Worm (Caenorhabditis elegans): ENCODE measurements around the gene R151.8.
A peak's percentile ranks its signal among the peaks of the same experiment; 100 is the strongest.

R151.8 gene

DNA sequence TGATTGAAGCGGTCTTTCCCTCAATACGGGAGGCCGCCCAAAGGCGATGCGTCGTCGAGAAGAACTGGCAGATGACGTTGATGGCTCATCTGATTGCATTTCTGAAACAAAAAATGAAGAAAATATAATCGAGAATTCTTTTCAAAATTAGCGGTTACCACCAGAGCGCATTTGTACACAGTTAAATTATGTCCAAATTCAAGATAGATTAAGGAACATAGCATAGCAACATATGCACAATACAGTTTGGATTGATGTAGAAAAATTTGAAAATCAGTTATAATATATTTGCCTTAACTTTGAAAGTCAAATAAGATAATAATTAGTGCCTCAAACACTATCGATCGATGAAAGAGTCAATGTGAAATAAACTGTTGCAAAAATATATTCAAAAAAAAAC, at the start of gene R151.8:
TSS of gene R151.8 (minus strand) at position 101 of the 400 bp plus-strand sequence.
- no peak for TF ChIP-seq him-1 (tag; optimal IDR thresholded peaks at IDR 0.05)
- TF ChIP-seq dao-5 (tag; optimal IDR thresholded peaks at IDR 0.05), result no peak
- no peak for TF ChIP-seq W03F9.2 (tag; optimal IDR thresholded peaks at IDR 0.05)

DNA sequence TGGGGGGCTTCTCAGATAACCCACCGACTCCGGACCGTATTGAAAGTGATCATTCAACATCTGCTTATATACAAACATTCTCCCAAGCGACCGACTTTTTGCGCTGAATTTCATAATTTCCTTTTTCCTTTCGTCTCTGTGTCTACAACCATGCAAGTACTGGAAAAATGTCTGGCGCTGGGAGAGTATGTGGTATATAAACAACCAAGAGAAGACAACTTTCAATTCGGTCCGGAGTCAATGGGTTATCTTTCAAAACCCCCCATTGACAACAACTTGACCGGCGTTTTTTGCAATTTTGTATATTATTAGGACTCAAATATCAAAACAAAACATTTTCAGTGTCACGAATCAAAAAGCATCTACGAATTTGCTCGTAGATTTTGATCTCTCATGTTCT, 48.9 kb upstream of the R151.8 start:
- TF ChIP-seq W03F9.2 (tag; optimal IDR thresholded peaks at IDR 0.05) (peak; percentile 74), him-1 (tag; optimal IDR thresholded peaks at IDR 0.05) (no peak), dao-5 (tag; optimal IDR thresholded peaks at IDR 0.05) (peak; percentile 42)

DNA sequence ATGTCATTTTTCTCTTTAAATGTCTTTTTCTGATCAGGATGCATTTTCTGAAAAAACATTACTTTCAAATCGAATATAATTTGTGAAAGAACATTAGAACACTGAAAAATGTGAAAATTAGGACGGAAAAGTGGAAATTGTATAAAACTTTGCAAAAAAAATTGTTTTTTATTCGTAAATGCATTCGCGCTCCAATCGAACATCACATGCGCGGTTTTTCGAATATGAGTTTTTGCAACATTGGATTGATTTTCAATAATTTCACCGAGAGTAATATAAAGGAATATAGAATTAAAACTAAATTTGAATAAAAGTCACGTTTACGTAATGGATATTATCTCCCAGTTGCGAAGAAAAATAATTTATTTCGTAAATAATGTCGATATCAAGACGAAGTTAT, 47.6 kb upstream of the R151.8 start, which contains the start of the genes spot-1 and B0361.11:
TSS of gene spot-1 (minus strand) at position 47 of the 400 bp plus-strand sequence.
TSS of gene B0361.11 (plus strand) at position 372 of the 400 bp plus-strand sequence.
- no peak for TF ChIP-seq him-1 (tag; optimal IDR thresholded peaks at IDR 0.05)
- no peak for TF ChIP-seq dao-5 (tag; optimal IDR thresholded peaks at IDR 0.05)
- TF ChIP-seq W03F9.2 (tag; optimal IDR thresholded peaks at IDR 0.05), result peak; percentile 28

DNA sequence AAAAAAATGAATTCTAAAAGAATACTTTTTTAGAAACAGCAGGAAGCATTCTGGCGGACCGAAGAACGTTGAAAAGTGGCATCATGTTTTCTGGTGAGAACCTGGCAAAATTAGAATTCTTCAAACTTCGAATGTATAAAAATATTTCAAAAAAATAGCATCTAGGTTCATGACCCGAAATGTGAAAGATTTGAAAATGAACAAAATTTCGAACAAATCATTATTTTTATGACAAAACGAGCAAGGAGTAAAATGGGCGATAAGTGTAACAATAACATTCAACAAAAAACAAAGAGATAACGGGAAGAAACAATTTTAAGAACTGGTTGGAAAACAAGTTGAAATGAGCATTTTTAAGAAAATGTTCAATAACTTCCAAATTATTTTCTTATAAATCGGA, 45.7 kb upstream of the R151.8 start, which contains the start of gene psd-1:
TSS of gene psd-1 (minus strand) at position 101 of the 400 bp plus-strand sequence.
- no peak for TF ChIP-seq W03F9.2 (tag; optimal IDR thresholded peaks at IDR 0.05)
- TF ChIP-seq dao-5 (tag; optimal IDR thresholded peaks at IDR 0.05), result no peak
- TF ChIP-seq him-1 (tag; optimal IDR thresholded peaks at IDR 0.05), result no peak

DNA sequence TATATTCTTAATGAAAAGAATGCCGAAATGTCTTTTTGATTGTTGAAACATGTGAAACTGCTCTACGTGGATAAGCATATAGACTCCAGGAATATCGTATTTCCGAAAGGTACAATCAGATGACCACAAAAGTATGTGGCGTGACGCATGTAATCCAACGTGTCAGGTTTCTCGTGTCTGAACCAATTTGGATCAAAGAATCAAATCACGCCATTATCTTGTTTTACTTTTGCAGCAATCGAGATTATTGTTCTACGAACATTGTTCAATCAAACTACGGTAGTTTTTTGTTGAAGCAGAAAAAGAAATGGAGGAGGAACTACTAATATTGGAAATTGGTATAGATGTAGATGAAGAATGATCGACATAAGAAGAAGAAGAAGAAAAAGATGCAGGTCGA, 44.1 kb upstream of the R151.8 start:
- no peak for TF ChIP-seq him-1 (tag; optimal IDR thresholded peaks at IDR 0.05)
- no peak for TF ChIP-seq dao-5 (tag; optimal IDR thresholded peaks at IDR 0.05)
- no peak for TF ChIP-seq W03F9.2 (tag; optimal IDR thresholded peaks at IDR 0.05)

DNA sequence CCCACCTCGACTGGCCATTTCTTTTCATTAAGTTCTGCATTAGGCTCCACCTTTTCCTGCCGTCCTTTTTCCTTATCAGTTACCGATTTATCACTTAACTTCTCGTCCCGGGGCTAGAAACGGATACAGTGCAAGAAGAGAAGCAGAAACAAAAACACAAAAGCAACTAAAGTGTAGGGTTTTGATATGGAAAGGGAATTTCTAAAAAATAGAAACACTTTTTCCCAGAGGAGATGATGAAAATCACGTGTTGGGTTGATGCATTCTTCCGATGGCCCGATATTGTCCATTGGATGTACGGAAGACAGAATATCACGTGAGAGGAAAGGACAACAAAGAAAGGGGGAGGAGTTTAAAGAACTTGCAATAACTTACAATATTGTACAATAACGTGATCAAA, 43.2 kb upstream of the R151.8 start:
- no peak for TF ChIP-seq W03F9.2 (tag; optimal IDR thresholded peaks at IDR 0.05)
- no peak for TF ChIP-seq him-1 (tag; optimal IDR thresholded peaks at IDR 0.05)
- TF ChIP-seq dao-5 (tag; optimal IDR thresholded peaks at IDR 0.05), result no peak

DNA sequence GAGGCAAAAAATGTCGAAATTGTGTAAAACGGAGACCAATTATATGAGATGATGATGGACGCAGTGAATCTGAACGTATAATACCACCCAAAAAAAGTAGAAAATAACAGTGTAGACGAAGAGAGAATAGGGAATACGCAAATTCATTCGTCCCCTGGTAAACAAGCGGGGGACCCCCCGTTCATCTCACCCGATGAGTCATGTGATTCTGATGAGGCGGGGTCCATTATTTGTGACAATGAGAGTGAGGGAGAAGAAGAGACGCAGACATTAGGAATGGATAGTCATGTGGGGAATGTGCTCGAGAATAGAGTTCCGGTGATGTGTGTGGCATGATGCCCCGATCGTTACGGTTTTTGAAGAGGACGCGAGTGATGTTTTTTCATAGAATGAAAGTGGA, 42.5 kb upstream of the R151.8 start:
- TF ChIP-seq dao-5 (tag; optimal IDR thresholded peaks at IDR 0.05), result no peak
- TF ChIP-seq him-1 (tag; optimal IDR thresholded peaks at IDR 0.05), result no peak
- TF ChIP-seq W03F9.2 (tag; optimal IDR thresholded peaks at IDR 0.05), result no peak

DNA sequence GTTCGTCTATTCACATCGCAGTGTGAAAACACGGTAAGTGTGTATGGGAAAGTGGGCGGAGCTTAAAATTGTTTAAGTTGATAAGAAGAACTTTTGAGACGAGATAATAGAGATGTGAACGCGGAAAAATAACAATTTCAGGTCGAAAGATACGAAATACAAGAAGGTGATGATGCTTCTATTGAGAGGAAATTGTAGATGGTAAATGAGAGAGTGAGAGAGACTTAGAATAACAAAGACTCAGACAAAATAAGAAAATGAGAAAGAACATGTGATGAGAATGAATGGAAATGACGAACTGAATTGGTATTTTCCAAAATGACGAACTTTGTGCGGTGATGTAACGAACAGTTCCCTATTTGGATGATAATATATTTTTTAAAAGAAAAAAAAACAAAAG, 41.5 kb upstream of the R151.8 start:
- no peak for TF ChIP-seq him-1 (tag; optimal IDR thresholded peaks at IDR 0.05)
- no peak for TF ChIP-seq dao-5 (tag; optimal IDR thresholded peaks at IDR 0.05)
- TF ChIP-seq W03F9.2 (tag; optimal IDR thresholded peaks at IDR 0.05), result no peak

DNA sequence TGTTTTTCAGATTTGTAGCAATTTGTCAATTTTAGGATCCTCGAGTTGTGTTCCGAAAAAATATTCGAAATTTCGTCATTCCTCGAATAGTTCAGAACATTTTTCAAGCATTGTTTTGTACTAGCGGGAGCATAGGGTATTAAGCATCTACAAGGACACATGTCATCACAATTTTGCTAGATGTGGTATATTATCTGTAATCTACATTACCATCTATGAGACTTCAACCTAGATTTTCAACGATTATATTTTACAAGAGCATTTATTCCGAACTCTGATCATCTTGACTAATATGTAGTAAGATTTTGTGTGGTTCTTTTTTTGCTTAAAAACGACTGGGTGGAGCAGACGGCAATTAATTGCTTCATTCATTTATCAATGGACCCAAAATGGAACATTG, 33.4 kb upstream of the R151.8 start:
- TF ChIP-seq dao-5 (tag; optimal IDR thresholded peaks at IDR 0.05) (no peak), W03F9.2 (tag; optimal IDR thresholded peaks at IDR 0.05) (no peak), him-1 (tag; optimal IDR thresholded peaks at IDR 0.05) (no peak)

DNA sequence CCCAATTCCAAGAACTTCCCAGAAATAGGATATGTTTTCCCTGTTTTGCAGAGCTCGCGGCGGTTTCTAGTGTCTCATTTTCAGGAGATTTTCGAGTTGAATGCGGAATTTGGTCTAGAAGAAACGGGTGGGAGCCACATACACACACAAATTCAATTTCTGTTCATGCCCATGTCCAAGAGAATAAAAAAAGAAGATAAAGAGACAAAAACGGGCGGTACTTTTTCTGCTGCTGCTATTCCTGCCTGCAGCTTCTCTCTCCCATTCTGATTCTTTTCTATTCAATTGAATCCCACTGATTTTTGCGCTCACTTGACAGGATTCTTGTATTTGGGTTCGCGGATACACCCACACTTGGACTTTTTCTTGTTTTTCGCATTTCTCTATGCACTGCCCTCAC, 33.0 kb upstream of the R151.8 start:
- TF ChIP-seq dao-5 (tag; optimal IDR thresholded peaks at IDR 0.05), result no peak
- TF ChIP-seq W03F9.2 (tag; optimal IDR thresholded peaks at IDR 0.05), result no peak
- no peak for TF ChIP-seq him-1 (tag; optimal IDR thresholded peaks at IDR 0.05)

DNA sequence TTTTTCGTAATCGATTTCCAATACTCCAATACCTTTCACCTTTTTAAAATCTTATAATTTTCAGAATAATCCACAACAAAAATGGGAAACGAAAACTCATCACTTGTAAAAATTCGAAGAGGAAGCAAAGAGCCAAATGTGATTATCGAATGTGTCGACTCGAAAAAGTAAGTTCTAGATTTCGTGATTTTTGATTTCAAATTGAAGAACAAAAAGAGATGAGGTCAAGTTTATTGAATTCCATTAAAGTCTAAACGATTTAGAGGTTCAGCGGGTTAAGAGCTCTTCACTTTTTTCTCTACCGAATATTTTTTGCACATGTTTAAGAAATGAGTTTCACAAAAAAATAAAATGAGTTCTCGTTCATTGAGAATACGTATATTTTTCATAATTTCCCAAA, 29.3 kb upstream of the R151.8 start, which contains the start of gene B0361.4:
TSS of gene B0361.4 (plus strand) at position 61 of the 400 bp plus-strand sequence.
- no peak for TF ChIP-seq him-1 (tag; optimal IDR thresholded peaks at IDR 0.05)
- TF ChIP-seq dao-5 (tag; optimal IDR thresholded peaks at IDR 0.05), result no peak
- no peak for TF ChIP-seq W03F9.2 (tag; optimal IDR thresholded peaks at IDR 0.05)

DNA sequence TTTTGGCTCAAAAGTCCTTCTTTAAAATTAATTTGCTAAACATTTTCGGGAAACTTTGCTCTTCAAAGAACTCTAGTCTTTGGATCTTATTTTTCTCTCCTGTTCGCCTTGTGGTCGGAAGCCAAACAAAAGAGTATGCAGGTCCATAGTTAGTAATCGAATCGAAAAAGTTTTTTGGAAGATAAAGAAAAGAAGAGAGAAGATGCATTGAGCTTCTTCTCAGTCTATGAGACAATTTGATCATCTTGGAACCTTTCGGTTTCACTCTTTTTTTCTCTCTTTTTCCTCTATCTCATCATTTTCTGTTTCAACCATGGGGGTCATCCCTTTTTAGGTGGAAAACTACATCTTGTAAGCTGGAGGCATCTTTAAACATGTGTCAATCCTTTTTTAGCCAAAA, 24.1 kb upstream of the R151.8 start:
- TF ChIP-seq W03F9.2 (tag; optimal IDR thresholded peaks at IDR 0.05) (no peak), him-1 (tag; optimal IDR thresholded peaks at IDR 0.05) (no peak), dao-5 (tag; optimal IDR thresholded peaks at IDR 0.05) (no peak)

DNA sequence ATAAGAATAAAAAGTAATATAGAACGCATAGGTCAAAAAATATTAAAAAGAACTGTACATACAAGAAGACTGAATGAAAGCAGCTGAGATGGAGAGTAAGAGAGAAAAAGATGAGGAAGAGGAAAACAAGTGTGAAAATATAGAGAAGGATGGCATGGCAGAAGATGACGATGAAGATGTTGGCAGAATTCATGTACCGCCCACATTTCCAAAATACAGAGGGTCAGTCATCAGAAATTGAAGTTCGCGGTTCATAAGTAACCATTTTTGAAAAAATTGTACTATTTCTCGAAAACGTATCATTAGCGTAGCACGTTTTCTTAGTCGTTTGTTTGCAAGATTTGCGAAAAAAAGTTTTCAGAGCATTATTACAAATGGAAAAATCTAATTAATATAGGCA, 18.2 kb upstream of the R151.8 start, which contains the start of gene zmp-6:
TSS of gene zmp-6 (minus strand) at position 101 of the 400 bp plus-strand sequence.
- TF ChIP-seq W03F9.2 (tag; optimal IDR thresholded peaks at IDR 0.05) (no peak), dao-5 (tag; optimal IDR thresholded peaks at IDR 0.05) (no peak), him-1 (tag; optimal IDR thresholded peaks at IDR 0.05) (no peak)

DNA sequence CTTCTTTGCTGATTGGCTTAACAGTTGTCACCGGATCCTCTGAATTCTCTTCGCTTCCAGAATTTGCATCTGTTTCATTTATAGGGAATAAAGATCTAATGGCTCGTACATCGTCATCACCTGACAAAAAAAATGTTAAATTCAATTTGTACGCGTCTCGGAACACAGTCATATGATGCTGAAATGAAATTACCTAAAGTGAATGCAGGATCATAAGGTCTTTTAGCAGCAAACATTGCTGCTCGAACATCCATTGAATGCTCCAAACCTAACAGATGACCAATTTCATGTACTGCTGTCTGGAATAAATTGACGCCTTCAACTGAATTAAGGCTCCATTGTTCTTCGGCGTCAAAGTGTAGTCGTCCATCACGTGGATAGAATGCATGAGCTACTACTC, 16.8 kb upstream of the R151.8 start:
- TF ChIP-seq dao-5 (tag; optimal IDR thresholded peaks at IDR 0.05) (no peak), W03F9.2 (tag; optimal IDR thresholded peaks at IDR 0.05) (no peak), him-1 (tag; optimal IDR thresholded peaks at IDR 0.05) (no peak)

DNA sequence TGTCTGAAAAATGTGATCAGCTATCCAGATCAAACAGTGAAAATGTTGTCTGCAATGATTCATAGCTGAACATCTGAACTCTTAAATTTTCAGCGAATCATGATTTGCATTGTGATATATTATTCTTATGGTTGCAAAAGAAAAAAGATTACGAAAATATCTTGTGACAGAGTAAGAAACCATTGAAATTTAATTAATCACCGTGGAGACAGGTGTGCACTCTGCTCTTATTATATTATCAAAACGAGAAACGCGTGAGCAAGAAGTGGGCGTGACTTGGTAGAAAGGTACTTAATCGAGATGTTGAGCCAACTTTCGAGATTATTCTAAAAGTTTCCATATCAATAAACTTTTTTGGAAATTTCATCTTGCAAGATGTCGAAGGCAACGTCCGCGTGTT, 13.4 kb upstream of the R151.8 start, which contains the start of gene osm-10:
TSS of gene osm-10 (plus strand) at position 293 of the 400 bp plus-strand sequence.
- TF ChIP-seq him-1 (tag; optimal IDR thresholded peaks at IDR 0.05) (no peak), dao-5 (tag; optimal IDR thresholded peaks at IDR 0.05) (no peak), W03F9.2 (tag; optimal IDR thresholded peaks at IDR 0.05) (no peak)
